Fruit fly (Drosophila melanogaster) whole organism, embryonic: Measurements from ENCODE around the gene GC.

Source experiments
- CG10147 ChIP-seq: fragments of 200-800 bp; sonication (Bioruptor generic); optimal IDR thresholded peaks from 2 replicates; lab custom pipeline; 2019; ENCODE audit warnings: missing biosample characterization, mild to moderate bottlenecking, missing genetic modification characterization, moderate library complexity
- CG10543 ChIP-seq: fragments of 200-800 bp; sonication (Bioruptor generic); optimal IDR thresholded peaks from 3 replicates; lab custom pipeline; 2017; ENCODE audit warnings: missing biosample characterization, mild to moderate bottlenecking, missing genetic modification characterization, moderate library complexity
- CG11085 ChIP-seq: fragments of 200-800 bp; sonication (Bioruptor generic); IDR thresholded peaks from 2 replicates; pipeline ENCODE4 v1.3.6; 2022; ENCODE audit warnings: missing biosample characterization, missing genetic modification characterization
- CG11247 ChIP-seq: fragments of 200-800 bp; sonication (Bioruptor generic); IDR thresholded peaks from 2 replicates; pipeline ENCODE4 v1.3.6; 2022; ENCODE audit warnings: missing biosample characterization, missing genetic modification characterization
- CG11456 ChIP-seq: fragments of 200-800 bp; sonication (Bioruptor generic); IDR thresholded peaks from 3 replicates; pipeline ENCODE4 v1.3.6; 2022; ENCODE audit warnings: missing biosample characterization, missing genetic modification characterization
- CG14860 ChIP-seq: fragments of 200-800 bp; sonication (Bioruptor generic); IDR thresholded peaks from 3 replicates; pipeline ENCODE4 v1.3.6; 2022; ENCODE audit warnings: missing biosample characterization, missing genetic modification characterization; ENCODE audit not compliant: partially characterized antibody
- CG1792 ChIP-seq: fragments of 200-800 bp; sonication (Bioruptor generic); optimal IDR thresholded peaks from 2 replicates; lab custom pipeline; 2016; ENCODE audit warnings: missing biosample characterization, missing genetic modification characterization
- CG2199 ChIP-seq: fragments of 200-800 bp; sonication (Bioruptor generic); IDR thresholded peaks from 3 replicates; pipeline ENCODE4 v1.3.6; 2022; ENCODE audit warnings: missing biosample characterization, missing genetic modification characterization
- CG31441 ChIP-seq: fragments of 200-800 bp; sonication (Bioruptor generic); IDR thresholded peaks from 2 replicates; pipeline ENCODE4 v1.3.6; 2022; ENCODE audit warnings: missing biosample characterization, missing genetic modification characterization
- CG34224 ChIP-seq: fragments of 200-800 bp; sonication (Bioruptor generic); IDR thresholded peaks from 3 replicates; pipeline ENCODE4 v1.3.6; 2022; ENCODE audit warnings: missing biosample characterization, missing genetic modification characterization; ENCODE audit not compliant: partially characterized antibody
- CG3847 ChIP-seq: fragments of 200-800 bp; sonication (Bioruptor generic); IDR thresholded peaks from 2 replicates; pipeline ENCODE4 v1.3.6; 2022; ENCODE audit warnings: missing biosample characterization, missing genetic modification characterization
- CG4360 ChIP-seq: fragments of 200-800 bp; sonication (Bioruptor generic); IDR thresholded peaks from 2 replicates; pipeline ENCODE4 v1.3.6; 2022; ENCODE audit warnings: missing biosample characterization, missing genetic modification characterization
- CG7963 ChIP-seq: fragments of 200-800 bp; sonication (Bioruptor generic); IDR thresholded peaks from 3 replicates; pipeline ENCODE4 v1.3.6; 2022; ENCODE audit warnings: missing biosample characterization, missing genetic modification characterization; ENCODE audit not compliant: partially characterized antibody
- CG8944 ChIP-seq: fragments of 200-800 bp; sonication (Bioruptor generic); optimal IDR thresholded peaks from 3 replicates; lab custom pipeline; 2016; ENCODE audit warnings: missing biosample characterization, missing genetic modification characterization
- Dp ChIP-seq: fragments of 200-800 bp; sonication (Bioruptor generic); optimal IDR thresholded peaks from 2 replicates; lab custom pipeline; 2018; ENCODE audit warnings: missing biosample characterization, mild to moderate bottlenecking, missing genetic modification characterization, moderate library complexity
- Fer2 ChIP-seq: fragments of 200-800 bp; sonication (Bioruptor generic); optimal IDR thresholded peaks from 2 replicates; lab custom pipeline; 2018; ENCODE audit warnings: missing biosample characterization, mild to moderate bottlenecking, missing genetic modification characterization, moderate library complexity
- HLH4C ChIP-seq: fragments of 200-800 bp; sonication (Bioruptor generic); IDR thresholded peaks from 3 replicates; pipeline ENCODE4 v1.3.6; 2022; ENCODE audit warnings: missing biosample characterization, missing genetic modification characterization; ENCODE audit not compliant: partially characterized antibody
- HmgZ ChIP-seq: fragments of 200-800 bp; sonication (Bioruptor generic); optimal IDR thresholded peaks from 2 replicates; lab custom pipeline; 2018; ENCODE audit warnings: missing biosample characterization, mild to moderate bottlenecking, missing genetic modification characterization
- Hmx ChIP-seq: fragments of 200-800 bp; sonication (Bioruptor generic); optimal IDR thresholded peaks from 2 replicates; lab custom pipeline; 2016; ENCODE audit warnings: missing biosample characterization, missing genetic modification characterization
- Hr39 ChIP-seq: fragments of >200 bp; optimal IDR thresholded peaks from 2 replicates; lab custom pipeline; 2017
- MTF-1 ChIP-seq: fragments of 200-800 bp; sonication (Bioruptor generic); optimal IDR thresholded peaks from 2 replicates; lab custom pipeline; 2018; ENCODE audit warnings: missing biosample characterization, mild to moderate bottlenecking, missing genetic modification characterization, borderline replicate concordance
- Mes4 ChIP-seq: fragments of 200-800 bp; sonication (Bioruptor generic); optimal IDR thresholded peaks from 2 replicates; lab custom pipeline; 2016; ENCODE audit warnings: missing biosample characterization, missing genetic modification characterization
- Mrtf ChIP-seq: fragments of 200-800 bp; sonication (Bioruptor generic); IDR thresholded peaks from 3 replicates; pipeline ENCODE4 v1.3.6; 2022; ENCODE audit warnings: missing biosample characterization, missing genetic modification characterization
- Oli ChIP-seq: fragments of 200-800 bp; sonication (Bioruptor generic); optimal IDR thresholded peaks from 2 replicates; lab custom pipeline; 2018; ENCODE audit warnings: missing biosample characterization, mild to moderate bottlenecking, missing genetic modification characterization, moderate library complexity
- PHDP ChIP-seq: fragments of 200-800 bp; sonication (Bioruptor generic); optimal IDR thresholded peaks from 3 replicates; lab custom pipeline; 2018; ENCODE audit warnings: missing biosample characterization, mild to moderate bottlenecking, missing genetic modification characterization, moderate library complexity
- Stat92E ChIP-seq, 3 experiments: fragments of >200 bp in 2 of 3; fragments of 200-800 bp in 1 of 3; sonication (Bioruptor generic) in 1 of 3; optimal IDR thresholded peaks; 2 replicates each; lab custom pipeline; 2017 to 2019; ENCODE audit warnings: missing biosample characterization in 3 of 3, missing genetic modification characterization in 3 of 3, mild to moderate bottlenecking in 1 of 3, moderate library complexity in 1 of 3
- amos ChIP-seq: fragments of 200-800 bp; sonication (Bioruptor generic); IDR thresholded peaks from 2 replicates; pipeline ENCODE4 v1.3.6; 2022; ENCODE audit warnings: missing biosample characterization, missing genetic modification characterization; ENCODE audit not compliant: partially characterized antibody
- aop ChIP-seq: fragments of 200-800 bp; sonication (Bioruptor generic); IDR thresholded peaks from 2 replicates; pipeline ENCODE4 v1.3.6; 2022; ENCODE audit warnings: missing biosample characterization, missing genetic modification characterization
- az2 ChIP-seq: fragments of 200-800 bp; sonication (Bioruptor generic); optimal IDR thresholded peaks from 3 replicates; lab custom pipeline; 2016; ENCODE audit warnings: missing biosample characterization, missing genetic modification characterization
- bigmax ChIP-seq: fragments of 200-800 bp; sonication (Bioruptor generic); optimal IDR thresholded peaks from 2 replicates; lab custom pipeline; 2018; ENCODE audit warnings: missing biosample characterization, mild to moderate bottlenecking, missing genetic modification characterization
- cas ChIP-seq: fragments of 200-800 bp; sonication (Bioruptor generic); IDR thresholded peaks from 2 replicates; pipeline ENCODE4 v1.3.6; 2022; ENCODE audit warnings: missing biosample characterization, missing genetic modification characterization
- caup ChIP-seq: fragments of 200-800 bp; sonication (Bioruptor generic); optimal IDR thresholded peaks from 3 replicates; lab custom pipeline; 2017; ENCODE audit warnings: missing biosample characterization, mild to moderate bottlenecking, missing genetic modification characterization, moderate library complexity; ENCODE audit not compliant: severe bottlenecking
- chif ChIP-seq, 2 experiments: fragments of 200-800 bp; sonication (Bioruptor generic); optimal IDR thresholded peaks; 3 replicates each; lab custom pipeline; 2016; ENCODE audit warnings: missing biosample characterization in 2 of 2, missing genetic modification characterization in 2 of 2
- dimm ChIP-seq: fragments of 200-800 bp; sonication (Bioruptor generic); IDR thresholded peaks from 2 replicates; pipeline ENCODE4 v1.3.6; 2022; ENCODE audit warnings: missing biosample characterization, missing genetic modification characterization
- eve ChIP-seq, 2 experiments: fragments of >200 bp; optimal IDR thresholded peaks; 2 replicates each; lab custom pipeline; 2017; ENCODE audit warnings: missing biosample characterization in 2 of 2, missing genetic modification characterization in 2 of 2
- grau ChIP-seq: fragments of 200-800 bp; optimal IDR thresholded peaks from 3 replicates; lab custom pipeline; 2019; ENCODE audit warnings: missing biosample characterization, mild to moderate bottlenecking, missing genetic modification characterization, moderate library complexity
- kay ChIP-seq: fragments of 200-800 bp; sonication (Bioruptor generic); optimal IDR thresholded peaks from 2 replicates; lab custom pipeline; 2016; ENCODE audit warnings: missing biosample characterization, missing genetic modification characterization
- lbe ChIP-seq: fragments of 200-800 bp; sonication (Bioruptor generic); optimal IDR thresholded peaks from 2 replicates; lab custom pipeline; 2016; ENCODE audit warnings: missing biosample characterization, mild to moderate bottlenecking, missing genetic modification characterization
- onecut ChIP-seq: fragments of 200-800 bp; sonication (Bioruptor generic); IDR thresholded peaks from 2 replicates; pipeline ENCODE4 v1.3.6; 2022; ENCODE audit warnings: missing biosample characterization, missing genetic modification characterization
- pb ChIP-seq: fragments of 200-800 bp; sonication (Bioruptor generic); optimal IDR thresholded peaks from 3 replicates; lab custom pipeline; 2016; ENCODE audit warnings: missing biosample characterization, missing genetic modification characterization
- peb ChIP-seq: fragments of 200-800 bp; sonication (Bioruptor generic); IDR thresholded peaks from 2 replicates; pipeline ENCODE4 v1.3.6; 2022; ENCODE audit warnings: missing biosample characterization, missing genetic modification characterization
- pita ChIP-seq: fragments of 200-800 bp; sonication (Bioruptor generic); optimal IDR thresholded peaks from 2 replicates; lab custom pipeline; 2017; ENCODE audit warnings: missing biosample characterization, mild to moderate bottlenecking, missing genetic modification characterization
- pnt ChIP-seq: fragments of 200-800 bp; sonication (Bioruptor generic); optimal IDR thresholded peaks from 3 replicates; lab custom pipeline; 2016; ENCODE audit warnings: missing biosample characterization, missing genetic modification characterization
- psq ChIP-seq: fragments of 200-800 bp; sonication (Bioruptor generic); optimal IDR thresholded peaks from 2 replicates; lab custom pipeline; 2017; ENCODE audit warnings: missing biosample characterization, missing genetic modification characterization
- sens ChIP-seq: fragments of 200-800 bp; sonication (Bioruptor generic); peaks from one replicate; lab custom pipeline; 2016; ENCODE audit warnings: missing biosample characterization, missing genetic modification characterization
- slou ChIP-seq: fragments of 200-800 bp; sonication (Bioruptor generic); optimal IDR thresholded peaks from 3 replicates; lab custom pipeline; 2016; ENCODE audit warnings: missing biosample characterization, missing genetic modification characterization
- sr ChIP-seq: fragments of 200-800 bp; sonication (Bioruptor generic); IDR thresholded peaks from 3 replicates; pipeline ENCODE4 v1.3.6; 2022; ENCODE audit warnings: missing biosample characterization, missing genetic modification characterization
- tin ChIP-seq: fragments of 200-800 bp; sonication (Bioruptor generic); optimal IDR thresholded peaks from 3 replicates; lab custom pipeline; 2016; ENCODE audit warnings: missing biosample characterization, missing genetic modification characterization
- tx ChIP-seq: fragments of 200-800 bp; sonication (Bioruptor generic); optimal IDR thresholded peaks from 2 replicates; lab custom pipeline; 2016; ENCODE audit warnings: missing biosample characterization, missing genetic modification characterization
- unpg ChIP-seq: fragments of 200-800 bp; sonication (Bioruptor generic); optimal IDR thresholded peaks from 3 replicates; lab custom pipeline; 2018; ENCODE audit warnings: missing biosample characterization, mild to moderate bottlenecking, missing genetic modification characterization, moderate library complexity

The GC gene

dm6 chr3L:1644920-1645567, 15.9 kb upstream of the GC start, which contains the start of the genes alphaCOP and CG13919 (continued):
- TF ChIP-seq CG8944 (GFP tag; lab: Kevin White, UChicago) (peak; percentile 85), pnt (GFP tag; lab: Kevin White, UChicago) (peak; percentile 89), CG11085 (GFP tag; lab: Robert Waterston, UW) (peak; percentile 96), caup (GFP tag; lab: Kevin White, UChicago) (peak; percentile 94), dimm (GFP tag; lab: Robert Waterston, UW) (peak; percentile 95), Stat92E (GFP tag; optimal IDR thresholded peaks at IDR 0.05; lab: Kevin White, UChicago) (peak in 1 of 3 experiments; percentile 98), psq (GFP tag; lab: Kevin White, UChicago) (peak; percentile 90), HLH4C (GFP tag; lab: Robert Waterston, UW) (no peak), sr (GFP tag; lab: Robert Waterston, UW) (peak; percentile 56; the same call in 2 of the 3 replicates), pita (GFP tag; lab: Kevin White, UChicago) (no peak), bigmax (GFP tag; lab: Kevin White, UChicago) (peak; percentile 20), sens (GFP tag; lab: Kevin White, UChicago) (peak; percentile 99), CG14860 (no peak), onecut (GFP tag; lab: Robert Waterston, UW) (peak; percentile 82; the same call in 1 of the 2 replicates), MTF-1 (peak; percentile 83), lbe (peak; percentile 96), CG1792 (GFP tag; lab: Kevin White, UChicago) (peak; percentile 75), amos (GFP tag; lab: Robert Waterston, UW) (no peak), peb (GFP tag; lab: Robert Waterston, UW) (peak; percentile 87), CG11247 (GFP tag; lab: Robert Waterston, UW) (peak; percentile 94), CG7963 (GFP tag; lab: Robert Waterston, UW) (no peak), eve (GFP tag; optimal IDR thresholded peaks at IDR 0.05; lab: Kevin White, UChicago) (no peak), chif (GFP tag; optimal IDR thresholded peaks at IDR 0.05; lab: Kevin White, UChicago) (peak; percentile 91 to 96), slou (peak; percentile 96), PHDP (tag; lab: Kevin White, UChicago) (peak; percentile 97), CG31441 (peak; percentile 97), CG10543 (GFP tag; lab: Kevin White, UChicago) (peak; percentile 90), CG34224 (GFP tag; lab: Robert Waterston, UW) (0 out of 3 replicates have a peak, but pooled peaks have one; percentile 38), cas (peak; percentile 93), aop (GFP tag; lab: Robert Waterston, UW) (peak; percentile 80), grau (tag; lab: Kevin White, UChicago) (peak; percentile 96), Oli (tag; lab: Kevin White, UChicago) (peak; percentile 97), kay (peak; percentile 91), CG2199 (GFP tag; lab: Robert Waterston, UW) (peak; percentile 69; the same call in 1 of the 3 replicates), HmgZ (tag; lab: Kevin White, UChicago) (peak; percentile 98), Fer2 (tag; lab: Kevin White, UChicago) (peak; percentile 89), Mrtf (GFP tag; lab: Robert Waterston, UW) (peak; percentile 95), Hmx (GFP tag; lab: Kevin White, UChicago) (peak; percentile 86), Hr39 (lab: Kevin White, UChicago) (peak; percentile 23), CG3847 (GFP tag; lab: Robert Waterston, UW) (peak; percentile 98), Mes4 (GFP tag; lab: Kevin White, UChicago) (peak; percentile 89), Dp (GFP tag; lab: Kevin White, UChicago) (peak; percentile 50), CG11456 (GFP tag; lab: Robert Waterston, UW) (peak; percentile 95), CG4360 (peak; percentile 76), az2 (peak; percentile 98), CG10147 (GFP tag; lab: Kevin White, UChicago) (peak; percentile 90), unpg (GFP tag; lab: Kevin White, UChicago) (peak; percentile 98), tin (GFP tag; lab: Kevin White, UChicago) (peak; percentile 93), pb (peak; percentile 77), tx (GFP tag; lab: Kevin White, UChicago) (peak; percentile 88)
